Fruit fly (Drosophila melanogaster) whole organism, prepupa: ENCODE measurements around the gene Pdp1.

Experiments
- Blimp-1 ChIP-seq: fragments of 200-800 bp; sonication (Bioruptor generic); optimal IDR thresholded peaks from 3 replicates; lab custom pipeline; 2017; ENCODE audit warnings: missing biosample characterization, missing genetic modification characterization, mild to moderate bottlenecking, moderate library complexity, missing genetic modification reagents
- CG10631 ChIP-seq: fragments of 200-800 bp; sonication (Bioruptor generic); optimal IDR thresholded peaks from 2 replicates; lab custom pipeline; 2016; ENCODE audit warnings: missing biosample characterization, missing genetic modification characterization
- CG10669 ChIP-seq: fragments of 200-800 bp; sonication (Bioruptor generic); optimal IDR thresholded peaks from 3 replicates; lab custom pipeline; 2018; ENCODE audit warnings: missing biosample characterization, mild to moderate bottlenecking, missing genetic modification characterization, moderate library complexity
- CG11762 ChIP-seq: fragments of 200-800 bp; sonication (Bioruptor generic); optimal IDR thresholded peaks from 3 replicates; lab custom pipeline; 2016; ENCODE audit warnings: missing biosample characterization, missing genetic modification characterization; ENCODE audit not compliant: insufficient read depth
- CG11902 ChIP-seq: fragments of 200-800 bp; sonication (Bioruptor generic); optimal IDR thresholded peaks from 3 replicates; lab custom pipeline; 2016; ENCODE audit warnings: missing biosample characterization, missing genetic modification characterization
- CG1621 ChIP-seq: fragments of 200-800 bp; sonication (Bioruptor generic); optimal IDR thresholded peaks from 3 replicates; lab custom pipeline; 2018; ENCODE audit warnings: missing biosample characterization, mild to moderate bottlenecking, missing genetic modification characterization
- CG3032 ChIP-seq: fragments of 200-800 bp; optimal IDR thresholded peaks from 2 replicates; lab custom pipeline; 2019; ENCODE audit warnings: missing biosample characterization, mild to moderate bottlenecking, missing genetic modification characterization, moderate library complexity
- CG34406 ChIP-seq: fragments of 200-800 bp; sonication (Bioruptor generic); optimal IDR thresholded peaks from 3 replicates; lab custom pipeline; 2016; ENCODE audit warnings: missing biosample characterization, missing genetic modification characterization
- CG6163 ChIP-seq: fragments of 200-800 bp; sonication (Bioruptor generic); IDR thresholded peaks from 3 replicates; pipeline ENCODE4 v1.3.6; 2022; ENCODE audit warnings: missing biosample characterization, missing genetic modification characterization
- CG6808 ChIP-seq: fragments of 200-800 bp; sonication (Bioruptor generic); optimal IDR thresholded peaks from 3 replicates; lab custom pipeline; 2017; ENCODE audit warnings: missing biosample characterization, missing genetic modification characterization, mild to moderate bottlenecking, moderate library complexity, missing genetic modification reagents
- CG8119 ChIP-seq: fragments of 200-800 bp; sonication (Bioruptor generic); IDR thresholded peaks from 3 replicates; pipeline ENCODE4 v1.3.6; 2022; ENCODE audit warnings: missing biosample characterization, missing genetic modification characterization
- CG8319 ChIP-seq: fragments of 200-800 bp; sonication (Bioruptor generic); optimal IDR thresholded peaks from 3 replicates; lab custom pipeline; 2016; ENCODE audit warnings: missing biosample characterization, missing genetic modification characterization
- CG8632 ChIP-seq: fragments of 200-800 bp; sonication (Bioruptor generic); optimal IDR thresholded peaks from 3 replicates; lab custom pipeline; 2016; ENCODE audit warnings: missing biosample characterization, missing genetic modification characterization
- Eip75B ChIP-seq: fragments of 200-800 bp; sonication (Bioruptor generic); optimal IDR thresholded peaks from 3 replicates; lab custom pipeline; 2016; ENCODE audit warnings: missing biosample characterization, missing genetic modification characterization
- Eip78C ChIP-seq: fragments of 200-800 bp; sonication (Bioruptor generic); peaks from one replicate; lab custom pipeline; 2016; ENCODE audit warnings: missing biosample characterization, missing genetic modification characterization
- Eip93F ChIP-seq: fragments of 200-800 bp; sonication (Bioruptor generic); optimal IDR thresholded peaks from 2 replicates; lab custom pipeline; 2016; ENCODE audit warnings: missing biosample characterization, mild to moderate bottlenecking, missing genetic modification characterization
- Ets96B ChIP-seq: fragments of 200-800 bp; optimal IDR thresholded peaks from 2 replicates; lab custom pipeline; 2019; ENCODE audit warnings: missing biosample characterization, mild to moderate bottlenecking, missing genetic modification characterization, moderate library complexity
- Hr38 ChIP-seq: sonication (Bioruptor generic); optimal IDR thresholded peaks from 2 replicates; lab custom pipeline; 2016; ENCODE audit warnings: missing biosample characterization, missing genetic modification characterization
- Hr4 ChIP-seq: fragments of 200-800 bp; sonication (Bioruptor generic); optimal IDR thresholded peaks from 3 replicates; lab custom pipeline; 2016; ENCODE audit warnings: missing biosample characterization, missing genetic modification characterization
- Lpt ChIP-seq: fragments of 200-800 bp; sonication (Bioruptor generic); optimal IDR thresholded peaks from 3 replicates; lab custom pipeline; 2016; ENCODE audit warnings: missing biosample characterization, missing genetic modification characterization
- OdsH ChIP-seq: fragments of 200-800 bp; sonication (Bioruptor generic); optimal IDR thresholded peaks from 3 replicates; lab custom pipeline; 2016; ENCODE audit warnings: missing biosample characterization, missing genetic modification characterization
- Smox ChIP-seq: fragments of 200-800 bp; sonication (Bioruptor generic); optimal IDR thresholded peaks from 3 replicates; lab custom pipeline; 2016; ENCODE audit warnings: missing biosample characterization, missing genetic modification characterization
- Sox102F ChIP-seq: fragments of 200-800 bp; sonication (Bioruptor generic); optimal IDR thresholded peaks from 2 replicates; lab custom pipeline; 2016; ENCODE audit warnings: missing biosample characterization, mild to moderate bottlenecking, missing genetic modification characterization
- Sox14 ChIP-seq: fragments of 200-800 bp; sonication (Bioruptor generic); optimal IDR thresholded peaks from 3 replicates; lab custom pipeline; 2016; ENCODE audit warnings: missing biosample characterization, missing genetic modification characterization
- dac ChIP-seq: fragments of 200-800 bp; sonication (Bioruptor generic); optimal IDR thresholded peaks from 2 replicates; lab custom pipeline; 2017; ENCODE audit warnings: missing biosample characterization, mild to moderate bottlenecking, missing genetic modification characterization
- dsx ChIP-seq: fragments of 200-800 bp; optimal IDR thresholded peaks from 3 replicates; lab custom pipeline; 2019; ENCODE audit warnings: missing biosample characterization, mild to moderate bottlenecking, missing genetic modification characterization, moderate library complexity; ENCODE audit not compliant: poor library complexity, severe bottlenecking
- eg ChIP-seq: fragments of 200-800 bp; sonication (Bioruptor generic); IDR thresholded peaks from 3 replicates; pipeline ENCODE4 v1.3.6; 2022; ENCODE audit warnings: missing biosample characterization, missing genetic modification characterization
- esn ChIP-seq: fragments of 200-800 bp; sonication (Bioruptor generic); optimal IDR thresholded peaks from 2 replicates; lab custom pipeline; 2016; ENCODE audit warnings: missing biosample characterization, mild to moderate bottlenecking, missing genetic modification characterization, moderate library complexity
- fd59A ChIP-seq: fragments of 200-800 bp; sonication (Bioruptor generic); optimal IDR thresholded peaks from 2 replicates; lab custom pipeline; 2017; ENCODE audit warnings: missing biosample characterization, mild to moderate bottlenecking, missing genetic modification characterization, missing genetic modification reagents
- fd85E ChIP-seq: fragments of 200-800 bp; sonication (Bioruptor generic); optimal IDR thresholded peaks from 3 replicates; lab custom pipeline; 2016; ENCODE audit warnings: missing biosample characterization, missing genetic modification characterization
- fkh ChIP-seq: fragments of 200-800 bp; sonication (Bioruptor generic); optimal IDR thresholded peaks from 3 replicates; lab custom pipeline; 2017; ENCODE audit warnings: missing biosample characterization, mild to moderate bottlenecking, missing genetic modification characterization, moderate library complexity
- lz ChIP-seq: fragments of 200-800 bp; sonication (Bioruptor generic); optimal IDR thresholded peaks from 3 replicates; lab custom pipeline; 2016; ENCODE audit warnings: missing biosample characterization, missing genetic modification characterization
- salr ChIP-seq, 2 experiments: fragments of 200-800 bp; sonication (Bioruptor generic); optimal IDR thresholded peaks; 3 replicates each; lab custom pipeline; 2016 to 2018; ENCODE audit warnings: missing biosample characterization in 2 of 2, missing genetic modification characterization in 2 of 2, mild to moderate bottlenecking in 1 of 2
- spab ChIP-seq: fragments of 200-800 bp; sonication (Bioruptor generic); optimal IDR thresholded peaks from 2 replicates; lab custom pipeline; 2017; ENCODE audit warnings: missing biosample characterization, mild to moderate bottlenecking, missing genetic modification characterization, missing genetic modification reagents
- topi ChIP-seq: fragments of 200-800 bp; sonication (Bioruptor generic); optimal IDR thresholded peaks from 3 replicates; lab custom pipeline; 2016; ENCODE audit warnings: missing biosample characterization, missing genetic modification characterization
- vri ChIP-seq: fragments of 200-800 bp; sonication (Bioruptor generic); optimal IDR thresholded peaks from 3 replicates; lab custom pipeline; 2016; ENCODE audit warnings: missing biosample characterization, mild to moderate bottlenecking, missing genetic modification characterization

The Pdp1 gene

dm6 chr3L:7787788-7788406, 79.3 kb downstream of the Pdp1 start:
- TF ChIP-seq Sox102F (no peak), fd85E (no peak), Lpt (GFP tag; lab: Kevin White, UChicago) (no peak), spab (no peak), CG3032 (tag; lab: Kevin White, UChicago) (no peak), Hr4 (GFP tag; lab: Kevin White, UChicago) (no peak), Smox (GFP tag; lab: Kevin White, UChicago) (no peak), lz (GFP tag; lab: Kevin White, UChicago) (no peak), CG34406 (GFP tag; lab: Kevin White, UChicago) (no peak), CG11902 (GFP tag; lab: Kevin White, UChicago) (no peak), CG1621 (tag; lab: Kevin White, UChicago) (no peak), dac (GFP tag; lab: Kevin White, UChicago) (no peak), salr (GFP tag; optimal IDR thresholded peaks at IDR 0.05; lab: Kevin White, UChicago) (no peak), CG11762 (GFP tag; lab: Kevin White, UChicago) (no peak), Eip78C (GFP tag; lab: Kevin White, UChicago) (peak; percentile 3), CG6163 (GFP tag; lab: Robert Waterston, UW) (peak; percentile 31; the same call in 1 of the 3 replicates), CG10669 (GFP tag; lab: Kevin White, UChicago) (no peak), OdsH (GFP tag; lab: Kevin White, UChicago) (no peak), CG10631 (GFP tag; lab: Kevin White, UChicago) (no peak), CG6808 (GFP tag; lab: Kevin White, UChicago) (no peak), CG8119 (peak; percentile 23; the same call in 1 of the 3 replicates), eg (GFP tag; lab: Robert Waterston, UW) (peak; percentile 41; the same call in 1 of the 3 replicates), vri (GFP tag; lab: Kevin White, UChicago) (peak; percentile 41), Ets96B (tag; lab: Kevin White, UChicago) (no peak), Sox14 (GFP tag; lab: Kevin White, UChicago) (no peak), fd59A (GFP tag; lab: Kevin White, UChicago) (no peak), Eip93F (GFP tag; lab: Kevin White, UChicago) (no peak)

DNA sequence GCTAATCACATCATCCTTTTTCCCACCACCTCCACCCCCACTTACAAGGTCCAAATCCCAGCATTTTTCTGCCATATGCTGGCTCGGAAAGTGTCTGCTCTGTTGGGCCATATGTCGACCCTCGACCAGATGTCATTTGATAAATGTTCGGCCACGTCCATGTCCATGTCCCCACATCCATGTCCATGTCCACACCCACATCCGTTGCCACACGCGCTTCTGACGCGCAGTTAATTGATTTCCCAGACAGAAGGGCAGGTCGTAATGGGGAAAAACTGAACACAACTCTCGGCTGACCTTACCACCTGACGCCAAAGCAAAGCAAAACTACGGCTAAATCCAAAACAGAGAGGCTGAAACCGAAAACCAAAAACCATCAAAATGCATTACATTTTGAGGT, 80.2 kb downstream of the Pdp1 start:
- no peak for TF ChIP-seq topi (GFP tag; lab: Kevin White, UChicago)
- TF ChIP-seq Eip78C (GFP tag; lab: Kevin White, UChicago): no peak
- no peak for TF ChIP-seq salr (GFP tag; optimal IDR thresholded peaks at IDR 0.05; lab: Kevin White, UChicago)
- TF ChIP-seq CG11902 (GFP tag; lab: Kevin White, UChicago): no peak
- no peak for TF ChIP-seq Hr38
- no peak for TF ChIP-seq CG8319 (GFP tag; lab: Kevin White, UChicago)
- no peak for TF ChIP-seq fd85E
- TF ChIP-seq dsx (GFP tag; lab: Kevin White, UChicago): no peak
- no peak for TF ChIP-seq CG34406 (GFP tag; lab: Kevin White, UChicago)
- no peak for TF ChIP-seq Sox102F
- TF ChIP-seq esn: no peak
- TF ChIP-seq Ets96B (tag; lab: Kevin White, UChicago): no peak
- no peak for TF ChIP-seq Blimp-1 (GFP tag; lab: Kevin White, UChicago)
- TF ChIP-seq CG8632: no peak
- no peak for TF ChIP-seq Sox14 (GFP tag; lab: Kevin White, UChicago)

- TF ChIP-seq fkh (GFP tag; lab: Kevin White, UChicago) (peak; percentile 10), Eip75B (GFP tag; lab: Kevin White, UChicago) (no peak)
These were observed 80.9 kb downstream of the Pdp1 start for dm6 chr3L:7786263-7786662.
